Worm (Caenorhabditis elegans): Measurements from ENCODE around the gene math-40.

- no peak for TF ChIP-seq unc-39 (tag; optimal IDR thresholded peaks at IDR 0.05)
- TF ChIP-seq nhr-6 (tag; optimal IDR thresholded peaks at IDR 0.05): no peak
- no peak for TF ChIP-seq vab-7 (GFP tag; IDR thresholded peaks at IDR 0.05)
- TF ChIP-seq unc-62 (GFP tag; optimal IDR thresholded peaks at IDR 0.05 in 1 of 2): no peak
- TF ChIP-seq unc-62 (tag; optimal IDR thresholded peaks at IDR 0.05): no peak
- no peak for TF ChIP-seq lin-39 (tag; optimal IDR thresholded peaks at IDR 0.05)
- TF ChIP-seq nhr-25 (tag; optimal IDR thresholded peaks at IDR 0.05; ENCODE audit: borderline replicate concordance, insufficient read depth): no peak
These were observed 9.7 kb upstream of the math-40 start, which contains the start of gene fbxa-3 for ce11 chrII:1820774-1821173.
